Worm (Caenorhabditis elegans): Measurements from ENCODE around the gene F07C4.11.

F07C4.11 gene

DNA sequence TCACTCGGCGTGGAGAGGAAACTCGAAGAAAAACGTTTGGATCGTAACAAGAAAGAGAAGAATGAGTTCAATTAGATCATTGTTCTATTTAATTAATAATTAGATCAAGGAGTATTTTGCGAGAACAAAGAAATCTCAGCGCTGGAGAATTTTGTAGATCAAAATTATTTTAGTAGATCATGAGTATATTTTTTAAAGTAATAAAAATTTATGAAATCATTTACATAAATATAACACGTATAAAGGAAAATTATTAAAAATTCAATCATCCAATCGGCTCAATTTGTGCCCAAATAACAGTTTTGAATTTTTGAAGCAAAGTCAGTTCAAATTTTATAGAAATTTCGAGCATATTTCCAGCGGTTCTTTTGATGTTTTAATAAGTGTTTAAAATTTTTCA lies 19.2 kb downstream of the F07C4.11 start, which contains the start of gene C50E3.13:
TSS of gene C50E3.13 (minus strand) at position 101 of the 400 bp plus-strand sequence.
- no peak for TF ChIP-seq lin-54 (GFP tag; optimal IDR thresholded peaks at IDR 0.05)
- no peak for TF ChIP-seq lsy-27 (tag; optimal IDR thresholded peaks at IDR 0.05; ENCODE audit: borderline replicate concordance, insufficient read depth)
- no peak for TF ChIP-seq B0261.1 (tag; optimal IDR thresholded peaks at IDR 0.05)
- TF ChIP-seq B0336.3 (GFP tag; IDR thresholded peaks at IDR 0.05): no peak
- TF ChIP-seq Y53F4B.3 (GFP tag; IDR thresholded peaks at IDR 0.05): no peak
- no peak for TF ChIP-seq lag-1 (GFP tag; IDR thresholded peaks at IDR 0.05)
- TF ChIP-seq pbrm-1 (GFP tag; IDR thresholded peaks at IDR 0.05): no peak
- TF ChIP-seq snpc-4 (GFP tag; optimal IDR thresholded peaks at IDR 0.05): no peak
- no peak for TF ChIP-seq snpc-4 (tag; optimal IDR thresholded peaks at IDR 0.05)
- no peak for TF ChIP-seq ceh-40 (GFP tag; IDR thresholded peaks at IDR 0.05)

DNA sequence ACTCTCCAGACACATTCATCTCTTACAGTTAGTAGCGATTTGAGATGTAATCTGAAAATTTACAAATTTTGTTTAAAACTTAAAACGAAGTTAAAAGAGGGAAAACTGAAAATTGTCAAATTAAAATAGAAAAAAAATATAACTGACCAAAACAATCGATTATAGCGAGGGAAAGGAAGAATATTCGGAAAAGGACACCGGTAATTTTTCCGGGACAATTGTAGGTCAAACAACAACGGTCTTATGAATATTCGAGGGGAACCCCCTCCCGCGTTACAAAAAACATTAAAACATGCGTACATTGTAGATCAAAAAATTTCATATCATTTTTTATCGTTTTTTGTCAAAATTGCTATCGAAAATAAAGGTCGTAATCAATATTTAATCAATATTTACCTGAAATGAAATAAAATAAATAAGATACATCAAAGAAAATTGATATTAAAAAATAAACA lies 21.3 kb downstream of the F07C4.11 start, which contains the start of gene C50E3.12:
TSS of gene C50E3.12 (minus strand) at position 51 of the 455 bp plus-strand sequence.
- no peak for TF ChIP-seq K12H6.12 (tag; optimal IDR thresholded peaks at IDR 0.05)
- TF ChIP-seq C17E4.6 (GFP tag; IDR thresholded peaks at IDR 0.05): no peak
- TF ChIP-seq xnd-1 (tag; optimal IDR thresholded peaks at IDR 0.05): peak; percentile 30
- no peak for TF ChIP-seq ceh-58 (GFP tag; IDR thresholded peaks at IDR 0.05)
- TF ChIP-seq ceh-27 (GFP tag; optimal IDR thresholded peaks at IDR 0.05): no peak
- no peak for TF ChIP-seq hlh-12 (tag; optimal IDR thresholded peaks at IDR 0.05)
- TF ChIP-seq ets-4 (GFP tag; optimal IDR thresholded peaks at IDR 0.05): no peak
- TF ChIP-seq somi-1 (GFP tag; optimal IDR thresholded peaks at IDR 0.05): no peak
- TF ChIP-seq sptf-2 (GFP tag; optimal IDR thresholded peaks at IDR 0.05): no peak
- TF ChIP-seq F33H1.4 (GFP tag; IDR thresholded peaks at IDR 0.05): 0 out of 2 replicates have a peak, but pooled peaks have one; percentile 11
- no peak for TF ChIP-seq nfya-2 (GFP tag; IDR thresholded peaks at IDR 0.05)
- no peak for TF ChIP-seq ama-1 (optimal IDR thresholded peaks at IDR 0.05)
- TF ChIP-seq ama-1 (GFP tag; optimal IDR thresholded peaks at IDR 0.05): no peak
- TF ChIP-seq bed-1 (GFP tag; IDR thresholded peaks at IDR 0.05): no peak
- no peak for TF ChIP-seq ztf-28 (GFP tag; IDR thresholded peaks at IDR 0.05)
- peak; percentile 5 for TF ChIP-seq lsl-1 (GFP tag; optimal IDR thresholded peaks at IDR 0.05)
- TF ChIP-seq F55B11.4 (tag; optimal IDR thresholded peaks at IDR 0.05; ENCODE audit: borderline replicate concordance, insufficient read depth): no peak
- no peak for TF ChIP-seq him-1 (tag; optimal IDR thresholded peaks at IDR 0.05)
- no peak for TF ChIP-seq lin-40 (tag; optimal IDR thresholded peaks at IDR 0.05)
- TF ChIP-seq ekl-4 (GFP tag; IDR thresholded peaks at IDR 0.05): no peak
- TF ChIP-seq efl-1 (GFP tag; optimal IDR thresholded peaks at IDR 0.05): peak; percentile 79
- TF ChIP-seq F57A8.1 (GFP tag; optimal IDR thresholded peaks at IDR 0.05): no peak
- TF ChIP-seq F10E7.11 (tag; optimal IDR thresholded peaks at IDR 0.05): no peak
- TF ChIP-seq dox-1 (GFP tag; IDR thresholded peaks at IDR 0.05): no peak
- no peak for TF ChIP-seq let-526 (GFP tag; IDR thresholded peaks at IDR 0.05)
- TF ChIP-seq madf-8 (GFP tag; conservative IDR thresholded peaks at IDR 0.05): peak; percentile 75
- no peak for TF ChIP-seq athp-1 (tag; optimal IDR thresholded peaks at IDR 0.05)
- TF ChIP-seq dpl-1 (GFP tag; optimal IDR thresholded peaks at IDR 0.05): peak; percentile 45
- TF ChIP-seq pbrm-1 (GFP tag; IDR thresholded peaks at IDR 0.05): no peak
- TF ChIP-seq madf-6 (GFP tag; IDR thresholded peaks at IDR 0.05): peak; percentile 89

ce11 chrV:7618114-7618513 lies 25.2 kb downstream of the F07C4.11 start, which contains the start of gene C50E3.15:
Gene C50E3.15, plus strand, starts transcription at chrV:7618414.
- TF ChIP-seq lsy-27 (tag; optimal IDR thresholded peaks at IDR 0.05; ENCODE audit: borderline replicate concordance, insufficient read depth) (no peak), ceh-100 (GFP tag; IDR thresholded peaks at IDR 0.05) (no peak), unc-62 (GFP tag; optimal IDR thresholded peaks at IDR 0.05) (no peak), lag-1 (GFP tag; IDR thresholded peaks at IDR 0.05) (no peak), rcor-1 (GFP tag; IDR thresholded peaks at IDR 0.05) (no peak), egl-44 (GFP tag; IDR thresholded peaks at IDR 0.05) (no peak)

Measured in whole organism, young adult.